Worm (Caenorhabditis elegans) whole organism, young adult: ENCODE measurements around the gene pcp-1.

Source experiments
- K11D2.4 ChIP-seq: fragments of 200-800 bp; sonication (Bioruptor generic); IDR thresholded peaks from 2 replicates; pipeline ENCODE4 v1.3.6; 2022; ENCODE audit warnings: missing genetic modification reagents, missing genetic modification characterization, missing compliant biosample characterization
- T26A5.8 ChIP-seq: sonication (generic microtip); optimal IDR thresholded peaks from 2 replicates; lab custom pipeline; 2016; ENCODE audit warnings: missing genetic modification characterization, missing compliant biosample characterization
- ZK185.1 ChIP-seq: sonication (generic microtip); optimal IDR thresholded peaks from 2 replicates; lab custom pipeline; 2016; ENCODE audit warnings: mild to moderate bottlenecking, missing genetic modification characterization, missing compliant biosample characterization; ENCODE audit not compliant: poor library complexity, severe bottlenecking
- ama-1 ChIP-seq, 3 experiments: fragments of 150-350 bp in 1 of 3; sonication (generic microtip) in 2 of 3; optimal IDR thresholded peaks; 2 replicates each; lab custom pipeline; 2014 to 2018; ENCODE audit warnings: missing biosample characterization in 2 of 3, missing genetic modification characterization in 2 of 3, missing genetic modification reagents in 2 of 3
- atf-7 ChIP-seq: sonication (generic microtip); optimal IDR thresholded peaks from 2 replicates; lab custom pipeline; 2017; ENCODE audit warnings: mild to moderate bottlenecking, missing genetic modification characterization, missing compliant biosample characterization
- ceh-100 ChIP-seq: fragments of 200-800 bp; sonication (Bioruptor generic); IDR thresholded peaks from 2 replicates; pipeline ENCODE4 v1.3.6; 2022; ENCODE audit warnings: missing genetic modification reagents, missing genetic modification characterization, missing compliant biosample characterization
- lir-1 ChIP-seq: fragments of 200-800 bp; sonication (Bioruptor generic); conservative IDR thresholded peaks from 2 replicates; pipeline ENCODE4 v1.3.6; 2022; ENCODE audit warnings: missing genetic modification reagents, missing genetic modification characterization, missing compliant biosample characterization
- nfya-1 ChIP-seq: sonication (generic microtip); optimal IDR thresholded peaks from 2 replicates; lab custom pipeline; 2017; ENCODE audit warnings: antibody characterized with exemption, missing compliant biosample characterization, missing genetic modification characterization, borderline replicate concordance; ENCODE audit not compliant: insufficient read depth
- pha-4 ChIP-seq: fragments of 150-350 bp; sonication (generic microtip); optimal IDR thresholded peaks from 2 replicates; lab custom pipeline; 2014; ENCODE audit warnings: missing biosample characterization, missing genetic modification reagents, missing genetic modification characterization
- snpc-4 ChIP-seq, 5 experiments: fragments of 150-350 bp in 1 of 5; sonication (generic microtip) in 4 of 5; optimal IDR thresholded peaks; 2 replicates each; lab custom pipeline; 2014 to 2018; ENCODE audit warnings: missing genetic modification characterization in 5 of 5, missing biosample characterization in 3 of 5, antibody characterized with exemption in 2 of 5, mild to moderate bottlenecking in 2 of 5, missing compliant biosample characterization in 2 of 5, missing genotype in 2 of 5, moderate library complexity in 2 of 5, missing genetic modification reagents in 1 of 5
- tbp1 ChIP-seq: fragments of 200-800 bp; sonication (Bioruptor generic); optimal IDR thresholded peaks from 2 replicates; lab custom pipeline; 2018; ENCODE audit warnings: mild to moderate bottlenecking, missing genetic modification characterization, missing compliant biosample characterization
- unc-62 ChIP-seq: fragments of 150-350 bp; optimal IDR thresholded peaks from 2 replicates; lab custom pipeline; 2014; ENCODE audit warnings: missing biosample characterization, missing genetic modification reagents, missing genetic modification characterization

- no peak for TF ChIP-seq nfya-1
- TF ChIP-seq ama-1 (optimal IDR thresholded peaks at IDR 0.05; lab: Kevin White, UChicago) = no peak
- TF ChIP-seq ama-1 (GFP tag; optimal IDR thresholded peaks at IDR 0.05; lab: Kevin White, UChicago) = no peak
- no peak for TF ChIP-seq unc-62
- no peak for TF ChIP-seq atf-7 (tag; lab: Kevin White, UChicago)
- TF ChIP-seq T26A5.8 (tag; lab: Kevin White, UChicago) = no peak
- TF ChIP-seq ceh-100 = no peak
- TF ChIP-seq ZK185.1 (tag; lab: Kevin White, UChicago) = no peak
- TF ChIP-seq snpc-4 (GFP tag; optimal IDR thresholded peaks at IDR 0.05; lab: Kevin White, UChicago) = no peak
- TF ChIP-seq snpc-4 (tag; optimal IDR thresholded peaks at IDR 0.05; lab: Kevin White, UChicago) = no peak
- TF ChIP-seq K11D2.4 (GFP tag; lab: Robert Waterston, UW) = no peak
- TF ChIP-seq pha-4 (tag; lab: Kevin White, UChicago) = no peak
- TF ChIP-seq lir-1 (GFP tag; lab: Robert Waterston, UW) = no peak
- no peak for TF ChIP-seq tbp1
Observed at ce11 chrIII:7758562-7758961, at the start of gene pcp-1.
